Worm (Caenorhabditis elegans) whole organism, early embryonic: ENCODE data around the gene C32B5.6.
"Not testable (repeated sequence)": the region's sequence is repeated elsewhere in the genome, so short reads cannot be mapped to it uniquely, and the experiment has no call there.

Experiments
- B0310.2 ChIP-seq: sonication (generic microtip); optimal IDR thresholded peaks from 2 replicates; lab custom pipeline; 2016; ENCODE audit warnings: mild to moderate bottlenecking, missing genetic modification characterization, missing compliant biosample characterization
- F13C5.2 ChIP-seq: sonication (generic microtip); optimal IDR thresholded peaks from 2 replicates; lab custom pipeline; 2017; ENCODE audit warnings: mild to moderate bottlenecking, missing genetic modification characterization, inconsistent platforms, missing compliant biosample characterization
- aly-1 ChIP-seq: sonication (generic microtip); optimal IDR thresholded peaks from 2 replicates; lab custom pipeline; 2016; ENCODE audit warnings: missing genetic modification characterization, missing compliant biosample characterization
- ama-1 ChIP-seq: fragments of 150-350 bp; optimal IDR thresholded peaks from 2 replicates; lab custom pipeline; 2014
- ceh-13 ChIP-seq: fragments of 200-800 bp; sonication (Bioruptor generic); optimal IDR thresholded peaks from 2 replicates; lab custom pipeline; 2018; ENCODE audit warnings: mild to moderate bottlenecking, missing genetic modification characterization, missing compliant biosample characterization
- ceh-36 ChIP-seq: sonication (generic microtip); optimal IDR thresholded peaks from 2 replicates; lab custom pipeline; 2016; ENCODE audit warnings: missing genetic modification characterization, inconsistent platforms, missing compliant biosample characterization
- ets-7 ChIP-seq: sonication (generic microtip); optimal IDR thresholded peaks from 2 replicates; lab custom pipeline; 2016; ENCODE audit warnings: missing genotype, missing genetic modification characterization, missing compliant biosample characterization
- flt-1 ChIP-seq: fragments of 200-800 bp; sonication (Bioruptor generic); IDR thresholded peaks from 2 replicates; pipeline ENCODE4 v1.3.6; 2022; ENCODE audit warnings: missing genetic modification characterization, missing compliant biosample characterization
- hmbx-1 ChIP-seq: sonication (generic microtip); optimal IDR thresholded peaks from 2 replicates; lab custom pipeline; 2016; ENCODE audit warnings: mild to moderate bottlenecking, missing genetic modification characterization, missing compliant biosample characterization
- hmg-4 ChIP-seq: fragments of 200-800 bp; sonication (Bioruptor generic); optimal IDR thresholded peaks from 2 replicates; lab custom pipeline; 2018; ENCODE audit warnings: mild to moderate bottlenecking, missing genetic modification characterization, missing compliant biosample characterization
- hnd-1 ChIP-seq: sonication (generic microtip); optimal IDR thresholded peaks from 2 replicates; lab custom pipeline; 2016; ENCODE audit warnings: missing genetic modification characterization, missing compliant biosample characterization
- pes-1 ChIP-seq: fragments of 200-800 bp; sonication (Bioruptor generic); IDR thresholded peaks from 2 replicates; pipeline ENCODE4 v1.3.6; 2022; ENCODE audit warnings: missing genetic modification reagents, missing genetic modification characterization, missing compliant biosample characterization
- scrt-1 ChIP-seq: fragments of 200-800 bp; sonication (Bioruptor generic); IDR thresholded peaks from 2 replicates; pipeline ENCODE4 v1.3.6; 2022; ENCODE audit warnings: missing genetic modification characterization, missing compliant biosample characterization
- sea-1 ChIP-seq: fragments of 200-800 bp; sonication (Bioruptor generic); conservative IDR thresholded peaks from 2 replicates; pipeline ENCODE4 v1.3.6; 2022; ENCODE audit warnings: missing genetic modification characterization, missing compliant biosample characterization
- tbx-11 ChIP-seq: fragments of 200-800 bp; sonication (Bioruptor generic); IDR thresholded peaks from 2 replicates; pipeline ENCODE4 v1.3.6; 2022; ENCODE audit warnings: missing genetic modification characterization, missing compliant biosample characterization
- tbx-37 ChIP-seq: fragments of 200-800 bp; sonication (Bioruptor generic); conservative IDR thresholded peaks from 2 replicates; pipeline ENCODE4 v1.3.6; 2022; ENCODE audit warnings: missing genetic modification reagents, missing genetic modification characterization, missing compliant biosample characterization
- tra-4 ChIP-seq: sonication (generic microtip); optimal IDR thresholded peaks from 2 replicates; lab custom pipeline; 2017; ENCODE audit warnings: missing genetic modification characterization, missing compliant biosample characterization

Gene C32B5.6

DNA sequence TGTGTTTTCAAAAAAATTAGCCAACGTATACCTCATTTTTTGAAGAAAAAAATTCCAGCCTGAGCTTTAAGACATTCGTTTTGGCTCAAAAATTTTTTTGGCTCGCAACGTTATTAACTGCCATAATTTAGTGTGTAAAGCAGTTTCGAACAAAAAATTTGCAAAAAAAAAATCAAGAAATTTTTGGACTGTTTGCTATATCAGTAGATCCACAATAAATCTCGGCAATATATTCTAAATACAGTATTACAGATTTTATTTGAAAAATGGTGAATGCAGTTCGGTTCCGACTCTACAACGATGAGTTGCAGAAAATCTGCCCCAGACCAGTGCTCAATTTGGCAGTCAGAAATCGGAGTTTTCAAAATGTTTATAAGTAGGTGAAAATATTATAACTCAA, at the start of gene C32B5.6:
Gene C32B5.6, plus strand, starts transcription at position 301 of the 400 bp plus-strand sequence.
- not testable (repeated sequence) for TF ChIP-seq ama-1 (lab: Kevin White, UChicago); hmg-4 (GFP tag; lab: Kevin White, UChicago); hnd-1 (tag; lab: Kevin White, UChicago)

ce11 chrII:920326-920725, 47.9 kb upstream of the C32B5.6 start:
- no peak for TF ChIP-seq hmbx-1 (tag; lab: Kevin White, UChicago)
- no peak for TF ChIP-seq pes-1 (GFP tag; lab: Robert Waterston, UW)
- TF ChIP-seq ceh-13 (GFP tag; lab: Kevin White, UChicago) = no peak
- no peak for TF ChIP-seq flt-1 (GFP tag; lab: Robert Waterston, UW)
- no peak for TF ChIP-seq aly-1 (tag; lab: Kevin White, UChicago)
- no peak for TF ChIP-seq sea-1 (GFP tag; lab: Robert Waterston, UW)
- TF ChIP-seq ama-1 (lab: Kevin White, UChicago) = no peak
- no peak for TF ChIP-seq tra-4 (tag; lab: Kevin White, UChicago)
- TF ChIP-seq B0310.2 (tag; lab: Kevin White, UChicago) = no peak
- no peak for TF ChIP-seq ets-7 (tag; lab: Kevin White, UChicago)

- TF ChIP-seq pes-1 (GFP tag; lab: Robert Waterston, UW) = no peak
- no peak for TF ChIP-seq scrt-1 (GFP tag; lab: Robert Waterston, UW)
- TF ChIP-seq ceh-13 (GFP tag; lab: Kevin White, UChicago) = no peak
- no peak for TF ChIP-seq F13C5.2 (tag; lab: Kevin White, UChicago)
- no peak for TF ChIP-seq aly-1 (tag; lab: Kevin White, UChicago)
- TF ChIP-seq ceh-36 (tag; lab: Kevin White, UChicago) = no peak
- TF ChIP-seq tbx-37 (GFP tag; lab: Robert Waterston, UW) = no peak
- TF ChIP-seq ama-1 (lab: Kevin White, UChicago) = no peak
- no peak for TF ChIP-seq sea-1 (GFP tag; lab: Robert Waterston, UW)
These were observed 45.4 kb upstream of the C32B5.6 start for ce11 chrII:922778-923177.

DNA sequence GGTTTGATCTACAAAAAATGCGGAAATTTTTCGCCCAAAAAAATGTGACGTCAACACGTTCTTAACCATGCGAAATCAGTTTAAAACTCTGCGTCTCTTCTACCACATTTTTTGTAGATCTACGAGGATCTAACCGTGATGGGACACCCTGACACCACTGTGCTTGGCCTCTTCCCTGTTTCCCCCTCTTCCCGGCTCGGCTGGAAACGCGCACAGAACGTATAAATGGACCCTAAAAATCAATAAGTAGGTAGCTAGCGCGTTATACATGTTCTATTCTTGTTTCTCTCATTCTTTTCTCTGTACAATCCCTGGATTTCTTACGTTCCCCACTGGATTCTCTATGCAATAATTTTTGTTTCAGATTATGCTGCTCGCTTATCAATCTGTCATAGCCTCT, 44.7 kb upstream of the C32B5.6 start, which contains the start of gene fbxc-28:
Gene fbxc-28, plus strand, starts transcription at position 301 of the 400 bp plus-strand sequence.
- no peak for TF ChIP-seq hnd-1 (tag; lab: Kevin White, UChicago)
- no peak for TF ChIP-seq aly-1 (tag; lab: Kevin White, UChicago)
- TF ChIP-seq flt-1 (GFP tag; lab: Robert Waterston, UW) = no peak
- no peak for TF ChIP-seq sea-1 (GFP tag; lab: Robert Waterston, UW)
- TF ChIP-seq tbx-37 (GFP tag; lab: Robert Waterston, UW) = no peak
- TF ChIP-seq B0310.2 (tag; lab: Kevin White, UChicago) = no peak
- no peak for TF ChIP-seq tra-4 (tag; lab: Kevin White, UChicago)
- TF ChIP-seq tbx-11 (GFP tag; lab: Robert Waterston, UW) = no peak

- TF ChIP-seq aly-1 (tag; lab: Kevin White, UChicago) (no peak), hmbx-1 (tag; lab: Kevin White, UChicago) (no peak), tbx-11 (GFP tag; lab: Robert Waterston, UW) (no peak), tbx-37 (GFP tag; lab: Robert Waterston, UW) (no peak), sea-1 (GFP tag; lab: Robert Waterston, UW) (no peak), hnd-1 (tag; lab: Kevin White, UChicago) (no peak), tra-4 (tag; lab: Kevin White, UChicago) (no peak), ceh-13 (GFP tag; lab: Kevin White, UChicago) (no peak), flt-1 (GFP tag; lab: Robert Waterston, UW) (no peak), pes-1 (GFP tag; lab: Robert Waterston, UW) (no peak), hmg-4 (GFP tag; lab: Kevin White, UChicago) (no peak), scrt-1 (GFP tag; lab: Robert Waterston, UW) (no peak), F13C5.2 (tag; lab: Kevin White, UChicago) (no peak), B0310.2 (tag; lab: Kevin White, UChicago) (no peak), ceh-36 (tag; lab: Kevin White, UChicago) (no peak), ets-7 (tag; lab: Kevin White, UChicago) (no peak), ama-1 (lab: Kevin White, UChicago) (no peak)
These were observed 40.9 kb upstream of the C32B5.6 start, which contains the start of gene R07C3.13 for ce11 chrII:927331-927730. TSS of gene R07C3.13 (minus strand) at chrII:927431.

ce11 chrII:930871-931270, 37.3 kb upstream of the C32B5.6 start, which contains the start of gene fbxc-34:
TSS of gene fbxc-34 (plus strand) at chrII:931171.
- TF ChIP-seq B0310.2 (tag; lab: Kevin White, UChicago); tra-4 (tag; lab: Kevin White, UChicago); flt-1 (GFP tag; lab: Robert Waterston, UW): not testable (repeated sequence)

DNA sequence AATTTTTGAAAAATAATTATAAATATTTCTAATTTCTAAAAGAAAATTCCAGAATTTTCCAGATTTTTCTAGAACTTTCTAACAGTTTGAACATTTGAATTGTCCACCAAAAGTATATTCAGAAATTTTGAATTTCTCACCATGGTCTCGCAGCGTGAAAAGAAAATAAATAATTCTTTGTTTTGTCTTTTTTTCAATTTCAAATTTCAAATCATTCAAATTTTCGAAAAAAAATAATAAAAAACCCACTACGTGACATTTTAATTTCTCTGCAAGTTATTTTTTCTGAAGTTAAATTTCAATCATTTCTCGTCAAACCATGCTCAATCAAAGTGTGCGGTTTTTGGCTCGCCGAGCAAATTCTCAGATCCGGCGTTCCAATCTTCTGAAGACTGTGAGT, 35.5 kb upstream of the C32B5.6 start, which contains the start of gene acs-15:
Gene acs-15, plus strand, starts transcription at position 301 of the 400 bp plus-strand sequence.
- TF ChIP-seq ceh-36 (tag; lab: Kevin White, UChicago) (no peak), tra-4 (tag; lab: Kevin White, UChicago) (no peak), ama-1 (lab: Kevin White, UChicago) (no peak), hmg-4 (GFP tag; lab: Kevin White, UChicago) (no peak), ets-7 (tag; lab: Kevin White, UChicago) (no peak), aly-1 (tag; lab: Kevin White, UChicago) (no peak), hnd-1 (tag; lab: Kevin White, UChicago) (no peak), hmbx-1 (tag; lab: Kevin White, UChicago) (no peak), flt-1 (GFP tag; lab: Robert Waterston, UW) (no peak), sea-1 (GFP tag; lab: Robert Waterston, UW) (no peak), F13C5.2 (tag; lab: Kevin White, UChicago) (no peak), tbx-37 (GFP tag; lab: Robert Waterston, UW) (no peak), B0310.2 (tag; lab: Kevin White, UChicago) (no peak), tbx-11 (GFP tag; lab: Robert Waterston, UW) (no peak)
